Fruit fly (Drosophila melanogaster) whole organism, adult: ENCODE measurements around the gene CG13004.

Source experiments
- CG12768 ChIP-seq: fragments of 200-800 bp; sonication (Bioruptor generic); optimal IDR thresholded peaks from 2 replicates; lab custom pipeline; 2017; ENCODE audit warnings: missing biosample characterization, missing genetic modification characterization, mild to moderate bottlenecking, moderate library complexity, missing genetic modification reagents
- CG14711 ChIP-seq: fragments of 200-800 bp; sonication (Bioruptor generic); optimal IDR thresholded peaks from 2 replicates; lab custom pipeline; 2018; ENCODE audit warnings: missing biosample characterization, mild to moderate bottlenecking, missing genetic modification characterization, moderate library complexity
- CG33017 ChIP-seq: fragments of 200-800 bp; sonication (Bioruptor generic); optimal IDR thresholded peaks from 2 replicates; lab custom pipeline; 2018; ENCODE audit warnings: missing biosample characterization, mild to moderate bottlenecking, missing genetic modification characterization, moderate library complexity
- CG5204 ChIP-seq: fragments of 200-800 bp; sonication (Bioruptor generic); optimal IDR thresholded peaks from 2 replicates; lab custom pipeline; 2016; ENCODE audit warnings: missing biosample characterization, missing genetic modification characterization
- Clk ChIP-seq: fragments of 200-800 bp; sonication (Bioruptor generic); optimal IDR thresholded peaks from 2 replicates; lab custom pipeline; 2017; ENCODE audit warnings: missing biosample characterization, missing genetic modification characterization
- Hr96 ChIP-seq: fragments of 200-800 bp; sonication (Bioruptor generic); optimal IDR thresholded peaks from 2 replicates; lab custom pipeline; 2016; ENCODE audit warnings: missing biosample characterization, missing genetic modification characterization
- bab1 ChIP-seq: fragments of 200-800 bp; sonication (Bioruptor generic); optimal IDR thresholded peaks from 3 replicates; lab custom pipeline; 2019; ENCODE audit warnings: missing biosample characterization, mild to moderate bottlenecking, missing genetic modification characterization, moderate library complexity
- cic ChIP-seq: fragments of 200-800 bp; sonication (Bioruptor generic); optimal IDR thresholded peaks from 2 replicates; lab custom pipeline; 2017; ENCODE audit warnings: missing biosample characterization, mild to moderate bottlenecking, missing genetic modification characterization, moderate library complexity
- kay ChIP-seq: fragments of 200-800 bp; sonication (Bioruptor generic); peaks from one replicate; lab custom pipeline; 2016; ENCODE audit warnings: missing biosample characterization, missing genetic modification characterization, borderline replicate concordance
- ovo ChIP-seq: fragments of 200-800 bp; sonication (Bioruptor generic); optimal IDR thresholded peaks from 2 replicates; lab custom pipeline; 2016; ENCODE audit warnings: missing biosample characterization, missing genetic modification characterization
- toe ChIP-seq: fragments of 200-800 bp; sonication (Bioruptor generic); optimal IDR thresholded peaks from 2 replicates; lab custom pipeline; 2016; ENCODE audit warnings: missing biosample characterization, missing genetic modification characterization

DNA sequence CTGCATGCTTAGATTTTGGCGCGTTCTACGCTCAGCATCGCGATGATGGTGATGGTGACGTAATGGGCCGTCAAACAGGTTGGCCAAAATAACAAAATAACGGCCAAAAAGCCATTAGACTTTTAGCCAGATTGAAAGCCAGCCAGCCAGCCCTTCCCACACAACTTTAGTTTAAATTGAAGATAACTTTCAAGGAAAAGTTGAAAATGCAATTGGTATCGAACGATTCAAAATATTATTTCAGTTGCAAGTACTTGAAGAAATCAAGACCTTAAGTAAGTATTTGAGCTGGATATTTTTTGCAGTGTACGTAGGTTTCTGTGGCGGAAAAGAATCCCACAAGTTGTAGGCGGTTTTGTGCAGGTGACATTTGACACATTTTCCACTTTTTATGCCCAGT lies 54.3 kb downstream of the CG13004 start:
- TF ChIP-seq cic (GFP tag; lab: Kevin White, UChicago) (no peak), CG33017 (tag; lab: Kevin White, UChicago) (no peak), CG14711 (tag; lab: Kevin White, UChicago) (no peak), kay (GFP tag; lab: Kevin White, UChicago) (no peak), bab1 (no peak), Hr96 (GFP tag; lab: Kevin White, UChicago) (no peak), CG5204 (GFP tag; lab: Kevin White, UChicago) (no peak), Clk (no peak), CG12768 (GFP tag; lab: Kevin White, UChicago) (no peak), toe (GFP tag; lab: Kevin White, UChicago) (no peak), ovo (GFP tag; lab: Kevin White, UChicago) (no peak)
